Worm (Caenorhabditis elegans): ENCODE data around the gene nhr-158.

DNA sequence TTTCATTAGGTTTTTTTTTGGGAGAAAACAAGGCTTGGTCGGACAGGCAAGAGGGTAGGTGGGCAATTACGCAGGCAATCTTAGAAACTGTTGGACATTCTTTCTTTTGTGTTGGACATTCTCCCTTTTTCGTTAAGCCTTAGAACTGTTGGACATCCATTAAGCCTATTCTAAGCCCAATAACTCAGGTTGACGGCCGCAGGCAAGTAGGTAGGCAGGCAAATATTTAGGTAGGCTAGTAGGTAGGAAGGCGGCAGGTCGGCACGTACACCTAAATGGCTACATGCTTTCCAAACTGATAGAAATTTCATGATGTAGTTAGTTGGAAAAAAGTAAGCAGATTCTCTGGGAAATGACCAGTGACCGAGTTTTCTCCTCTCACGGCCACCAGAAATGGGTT, 41.8 kb downstream of the nhr-158 start:
- no peak for TF ChIP-seq him-1 (tag; optimal IDR thresholded peaks at IDR 0.05)
- TF ChIP-seq W03F9.2 (tag; optimal IDR thresholded peaks at IDR 0.05): no peak

All from whole organism, L4/young adult.